Worm (Caenorhabditis elegans) whole organism, L4 larva: ENCODE results near the gene F59B2.12.

ENCODE experiments used
- aly-2 ChIP-seq: sonication (generic microtip); optimal IDR thresholded peaks from 2 replicates; lab custom pipeline; 2018; ENCODE audit warnings: missing biosample characterization, missing genetic modification characterization
- dve-1 ChIP-seq: sonication (generic microtip); optimal IDR thresholded peaks from 2 replicates; lab custom pipeline; 2017; ENCODE audit warnings: antibody characterized with exemption, mild to moderate bottlenecking, missing genetic modification characterization, missing compliant biosample characterization; ENCODE audit not compliant: insufficient read depth

DNA sequence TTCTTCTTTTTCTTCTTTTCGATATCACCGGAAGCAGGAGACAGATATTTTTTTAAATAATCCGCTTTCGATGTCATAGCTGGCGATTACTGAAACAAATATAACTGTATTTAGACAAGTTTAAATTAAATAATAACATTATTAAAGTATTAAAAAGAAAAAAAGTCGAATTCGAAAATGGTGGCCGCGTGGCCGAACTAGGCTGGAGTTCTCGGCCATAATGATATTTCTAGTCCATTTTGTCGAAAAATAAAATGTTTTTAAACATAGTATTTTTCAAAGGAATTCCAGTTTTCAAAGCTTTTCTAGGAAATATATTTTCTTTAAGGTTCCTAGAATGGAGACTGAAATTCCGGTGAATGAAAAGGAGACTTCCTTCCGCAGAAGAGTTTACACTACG is 49.8 kb upstream of the F59B2.12 start, which contains the start of the genes bud-13 and rpap-2:
- no peak for TF ChIP-seq aly-2 (tag; lab: Kevin White, UChicago)
- no peak for TF ChIP-seq dve-1 (tag; lab: Kevin White, UChicago)
